Worm (Caenorhabditis elegans) whole organism, L3 larva: Measurements from ENCODE around the gene gex-5.

Experiments
- ceh-82 ChIP-seq: fragments of 150-350 bp; optimal IDR thresholded peaks from 2 replicates; lab custom pipeline; 2014; ENCODE audit warnings: missing biosample characterization, missing genetic modification characterization
- fkh-10 ChIP-seq: sonication (generic microtip); optimal IDR thresholded peaks from 2 replicates; lab custom pipeline; 2017; ENCODE audit warnings: missing biosample characterization, missing genetic modification reagents, missing genetic modification characterization
- fos-1 ChIP-seq: fragments of 150-350 bp; optimal IDR thresholded peaks from 2 replicates; lab custom pipeline; 2014; ENCODE audit warnings: missing biosample characterization, missing genetic modification characterization
- hmg-11 ChIP-seq: sonication (generic microtip); optimal IDR thresholded peaks from 2 replicates; lab custom pipeline; 2016; ENCODE audit warnings: missing genetic modification characterization, missing compliant biosample characterization
- lin-39 ChIP-seq: fragments of 150-350 bp; optimal IDR thresholded peaks from 2 replicates; lab custom pipeline; 2018; ENCODE audit warnings: missing biosample characterization, missing genetic modification reagents, missing genetic modification characterization
- mdl-1 ChIP-seq: fragments of 150-350 bp; optimal IDR thresholded peaks from 2 replicates; lab custom pipeline; 2014; ENCODE audit warnings: missing biosample characterization, missing genetic modification characterization
- mml-1 ChIP-seq: fragments of 150-350 bp; sonication (generic microtip); optimal IDR thresholded peaks from 3 replicates; lab custom pipeline; 2014; ENCODE audit warnings: missing biosample characterization, missing genetic modification characterization
- nhr-12 ChIP-seq: fragments of 150-350 bp; optimal IDR thresholded peaks from 2 replicates; lab custom pipeline; 2014; ENCODE audit warnings: missing biosample characterization, missing genetic modification characterization
- nhr-23 ChIP-seq: fragments of 150-350 bp; optimal IDR thresholded peaks from 2 replicates; lab custom pipeline; 2014; ENCODE audit warnings: missing biosample characterization, missing genetic modification reagents, missing genetic modification characterization
- nhr-237 ChIP-seq: fragments of 150-350 bp; optimal IDR thresholded peaks from 2 replicates; lab custom pipeline; 2014; ENCODE audit warnings: missing biosample characterization, missing genetic modification characterization
- nhr-76 ChIP-seq: fragments of 150-350 bp; sonication (generic microtip); optimal IDR thresholded peaks from 5 replicates; lab custom pipeline; 2014; ENCODE audit warnings: missing biosample characterization, missing genetic modification characterization
- unc-62 ChIP-seq: fragments of 150-350 bp; sonication (generic microtip); optimal IDR thresholded peaks from 4 replicates; lab custom pipeline; 2014; ENCODE audit warnings: missing biosample characterization, missing genetic modification reagents, missing genetic modification characterization

DNA sequence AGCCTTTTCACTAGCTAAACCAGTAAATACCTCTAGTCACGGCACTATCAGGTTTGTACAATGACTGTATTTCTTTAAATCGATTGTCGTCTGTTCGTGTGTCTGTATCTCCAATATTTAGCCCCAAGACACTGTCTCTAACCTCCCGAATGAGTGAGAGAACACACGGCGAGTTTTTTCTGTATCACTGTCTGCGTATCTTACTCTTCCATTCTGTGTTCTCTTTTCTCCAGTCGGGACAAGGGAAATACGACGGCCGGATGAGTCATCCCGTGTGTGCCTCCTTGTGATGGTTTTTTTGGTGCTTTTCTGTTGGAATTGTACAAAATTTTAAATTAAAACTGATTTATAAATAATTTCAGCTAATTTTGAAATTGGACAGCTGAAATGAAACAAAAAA, 14.3 kb upstream of the gex-5 start:
- peak; percentile 99 for TF ChIP-seq fos-1 (tag; lab: Kevin White, UChicago)
- no peak for TF ChIP-seq fkh-10 (GFP tag; lab: Kevin White, UChicago)
- TF ChIP-seq unc-62 (GFP tag; lab: Kevin White, UChicago): no peak
- TF ChIP-seq ceh-82 (tag; lab: Kevin White, UChicago): no peak
- TF ChIP-seq lin-39 (tag; lab: Kevin White, UChicago): peak; percentile 22
- no peak for TF ChIP-seq nhr-76 (tag; lab: Kevin White, UChicago)
- peak; percentile 70 for TF ChIP-seq nhr-23
- no peak for TF ChIP-seq nhr-12 (tag; lab: Kevin White, UChicago)
- TF ChIP-seq nhr-237 (tag; lab: Kevin White, UChicago): no peak
- no peak for TF ChIP-seq mdl-1 (tag; lab: Kevin White, UChicago)
- TF ChIP-seq mml-1 (tag; lab: Kevin White, UChicago): no peak
- peak; percentile 66 for TF ChIP-seq hmg-11 (tag; lab: Kevin White, UChicago)
